Worm (Caenorhabditis elegans): Measurements from ENCODE around the gene col-95.

DNA sequence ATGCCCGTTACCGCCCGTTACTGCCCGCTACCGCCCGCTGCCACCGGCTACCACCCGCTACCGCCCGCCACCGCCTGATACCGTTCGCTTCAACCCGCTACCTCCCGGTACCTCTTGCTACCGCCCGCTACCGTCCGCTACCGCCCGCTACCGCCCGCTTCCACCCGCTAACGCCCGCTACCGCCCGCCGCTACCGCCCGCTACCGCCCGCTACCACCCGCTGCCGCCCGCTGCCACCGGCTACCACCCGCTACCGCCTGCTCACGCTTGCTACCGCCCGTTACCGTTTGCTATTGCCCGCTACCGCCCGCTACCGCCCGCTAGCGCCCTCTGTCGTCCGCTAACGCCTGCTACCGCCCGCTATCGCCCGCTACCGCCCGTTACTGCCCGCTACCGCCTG is 1.9 kb upstream of the col-95 start:
- TF ChIP-seq him-1 (tag; optimal IDR thresholded peaks at IDR 0.05) = no peak
- no peak for TF ChIP-seq dao-5 (tag; optimal IDR thresholded peaks at IDR 0.05)
- TF ChIP-seq W03F9.2 (tag; optimal IDR thresholded peaks at IDR 0.05) = no peak

Data from whole organism, L4/young adult.